Fruit fly (Drosophila melanogaster) whole organism, prepupa: ENCODE data around the gene CG13065.

Experiments used
- Blimp-1 ChIP-seq: fragments of 200-800 bp; sonication (Bioruptor generic); optimal IDR thresholded peaks from 3 replicates; lab custom pipeline; 2017; ENCODE audit warnings: missing biosample characterization, missing genetic modification characterization, mild to moderate bottlenecking, moderate library complexity, missing genetic modification reagents
- CG11294 ChIP-seq: fragments of 200-800 bp; sonication (Bioruptor generic); IDR thresholded peaks from 2 replicates; pipeline ENCODE4 v1.3.6; 2022; ENCODE audit warnings: missing biosample characterization, missing genetic modification characterization
- CG11762 ChIP-seq: fragments of 200-800 bp; sonication (Bioruptor generic); optimal IDR thresholded peaks from 3 replicates; lab custom pipeline; 2016; ENCODE audit warnings: missing biosample characterization, missing genetic modification characterization; ENCODE audit not compliant: insufficient read depth
- CG1621 ChIP-seq: fragments of 200-800 bp; sonication (Bioruptor generic); optimal IDR thresholded peaks from 3 replicates; lab custom pipeline; 2018; ENCODE audit warnings: missing biosample characterization, mild to moderate bottlenecking, missing genetic modification characterization
- CG3032 ChIP-seq: fragments of 200-800 bp; optimal IDR thresholded peaks from 2 replicates; lab custom pipeline; 2019; ENCODE audit warnings: missing biosample characterization, mild to moderate bottlenecking, missing genetic modification characterization, moderate library complexity
- CG31627 ChIP-seq: fragments of 200-800 bp; sonication (Bioruptor generic); optimal IDR thresholded peaks from 3 replicates; lab custom pipeline; 2016; ENCODE audit warnings: missing biosample characterization, missing genetic modification characterization
- CG32006 ChIP-seq: fragments of 200-800 bp; sonication (Bioruptor generic); optimal IDR thresholded peaks from 3 replicates; lab custom pipeline; 2017; ENCODE audit warnings: missing biosample characterization, mild to moderate bottlenecking, missing genetic modification characterization
- CG3919 ChIP-seq: fragments of 200-800 bp; sonication (Bioruptor generic); optimal IDR thresholded peaks from 3 replicates; lab custom pipeline; 2016; ENCODE audit warnings: missing biosample characterization, missing genetic modification characterization
- CG4318 ChIP-seq: fragments of 200-800 bp; sonication (Bioruptor generic); optimal IDR thresholded peaks from 3 replicates; lab custom pipeline; 2017; ENCODE audit warnings: missing biosample characterization, mild to moderate bottlenecking, missing genetic modification characterization
- CG6808 ChIP-seq: fragments of 200-800 bp; sonication (Bioruptor generic); optimal IDR thresholded peaks from 3 replicates; lab custom pipeline; 2017; ENCODE audit warnings: missing biosample characterization, missing genetic modification characterization, mild to moderate bottlenecking, moderate library complexity, missing genetic modification reagents
- CG6854 ChIP-seq: fragments of 200-800 bp; sonication (Bioruptor generic); optimal IDR thresholded peaks from 2 replicates; lab custom pipeline; 2017; ENCODE audit warnings: missing biosample characterization, mild to moderate bottlenecking, missing genetic modification characterization
- CG8119 ChIP-seq: fragments of 200-800 bp; sonication (Bioruptor generic); IDR thresholded peaks from 3 replicates; pipeline ENCODE4 v1.3.6; 2022; ENCODE audit warnings: missing biosample characterization, missing genetic modification characterization
- CG8319 ChIP-seq: fragments of 200-800 bp; sonication (Bioruptor generic); optimal IDR thresholded peaks from 3 replicates; lab custom pipeline; 2016; ENCODE audit warnings: missing biosample characterization, missing genetic modification characterization
- CG8632 ChIP-seq: fragments of 200-800 bp; sonication (Bioruptor generic); optimal IDR thresholded peaks from 3 replicates; lab custom pipeline; 2016; ENCODE audit warnings: missing biosample characterization, missing genetic modification characterization
- CG9139 ChIP-seq: fragments of 200-800 bp; sonication (Bioruptor generic); optimal IDR thresholded peaks from 3 replicates; lab custom pipeline; 2017; ENCODE audit warnings: missing biosample characterization, mild to moderate bottlenecking, missing genetic modification characterization
- Eip75B ChIP-seq: fragments of 200-800 bp; sonication (Bioruptor generic); optimal IDR thresholded peaks from 3 replicates; lab custom pipeline; 2016; ENCODE audit warnings: missing biosample characterization, missing genetic modification characterization
- Eip78C ChIP-seq: fragments of 200-800 bp; sonication (Bioruptor generic); peaks from one replicate; lab custom pipeline; 2016; ENCODE audit warnings: missing biosample characterization, missing genetic modification characterization
- Ets96B ChIP-seq: fragments of 200-800 bp; optimal IDR thresholded peaks from 2 replicates; lab custom pipeline; 2019; ENCODE audit warnings: missing biosample characterization, mild to moderate bottlenecking, missing genetic modification characterization, moderate library complexity
- Hr38 ChIP-seq: sonication (Bioruptor generic); optimal IDR thresholded peaks from 2 replicates; lab custom pipeline; 2016; ENCODE audit warnings: missing biosample characterization, missing genetic modification characterization
- Hr39 ChIP-seq: fragments of 200-800 bp; sonication (Bioruptor generic); optimal IDR thresholded peaks from 2 replicates; lab custom pipeline; 2016; ENCODE audit warnings: missing biosample characterization, missing genetic modification characterization
- Lpt ChIP-seq: fragments of 200-800 bp; sonication (Bioruptor generic); optimal IDR thresholded peaks from 3 replicates; lab custom pipeline; 2016; ENCODE audit warnings: missing biosample characterization, missing genetic modification characterization
- OdsH ChIP-seq: fragments of 200-800 bp; sonication (Bioruptor generic); optimal IDR thresholded peaks from 3 replicates; lab custom pipeline; 2016; ENCODE audit warnings: missing biosample characterization, missing genetic modification characterization
- Smox ChIP-seq: fragments of 200-800 bp; sonication (Bioruptor generic); optimal IDR thresholded peaks from 3 replicates; lab custom pipeline; 2016; ENCODE audit warnings: missing biosample characterization, missing genetic modification characterization
- Sox15 ChIP-seq: fragments of 200-800 bp; sonication (Bioruptor generic); optimal IDR thresholded peaks from 3 replicates; lab custom pipeline; 2016; ENCODE audit warnings: missing biosample characterization, missing genetic modification characterization
- achi ChIP-seq: fragments of 200-800 bp; sonication (Bioruptor generic); optimal IDR thresholded peaks from 3 replicates; lab custom pipeline; 2016; ENCODE audit warnings: missing biosample characterization, missing genetic modification characterization
- acj6 ChIP-seq: fragments of 200-800 bp; sonication (Bioruptor generic); optimal IDR thresholded peaks from 3 replicates; lab custom pipeline; 2016; ENCODE audit warnings: missing biosample characterization, missing genetic modification characterization
- cyc ChIP-seq: fragments of 200-800 bp; sonication (Bioruptor generic); optimal IDR thresholded peaks from 3 replicates; lab custom pipeline; 2016; ENCODE audit warnings: missing biosample characterization, missing genetic modification characterization
- dac ChIP-seq: fragments of 200-800 bp; sonication (Bioruptor generic); optimal IDR thresholded peaks from 2 replicates; lab custom pipeline; 2017; ENCODE audit warnings: missing biosample characterization, mild to moderate bottlenecking, missing genetic modification characterization
- dsx ChIP-seq: fragments of 200-800 bp; optimal IDR thresholded peaks from 3 replicates; lab custom pipeline; 2019; ENCODE audit warnings: missing biosample characterization, mild to moderate bottlenecking, missing genetic modification characterization, moderate library complexity; ENCODE audit not compliant: poor library complexity, severe bottlenecking
- eg ChIP-seq: fragments of 200-800 bp; sonication (Bioruptor generic); IDR thresholded peaks from 3 replicates; pipeline ENCODE4 v1.3.6; 2022; ENCODE audit warnings: missing biosample characterization, missing genetic modification characterization
- esn ChIP-seq: fragments of 200-800 bp; sonication (Bioruptor generic); optimal IDR thresholded peaks from 2 replicates; lab custom pipeline; 2016; ENCODE audit warnings: missing biosample characterization, mild to moderate bottlenecking, missing genetic modification characterization, moderate library complexity
- fd85E ChIP-seq: fragments of 200-800 bp; sonication (Bioruptor generic); optimal IDR thresholded peaks from 3 replicates; lab custom pipeline; 2016; ENCODE audit warnings: missing biosample characterization, missing genetic modification characterization
- fkh ChIP-seq: fragments of 200-800 bp; sonication (Bioruptor generic); optimal IDR thresholded peaks from 3 replicates; lab custom pipeline; 2017; ENCODE audit warnings: missing biosample characterization, mild to moderate bottlenecking, missing genetic modification characterization, moderate library complexity
- lz ChIP-seq: fragments of 200-800 bp; sonication (Bioruptor generic); optimal IDR thresholded peaks from 3 replicates; lab custom pipeline; 2016; ENCODE audit warnings: missing biosample characterization, missing genetic modification characterization
- net ChIP-seq: fragments of 200-800 bp; sonication (Bioruptor generic); optimal IDR thresholded peaks from 3 replicates; lab custom pipeline; 2016; ENCODE audit warnings: missing biosample characterization, missing genetic modification characterization
- pdm3 ChIP-seq: fragments of 200-800 bp; sonication (Bioruptor generic); optimal IDR thresholded peaks from 3 replicates; lab custom pipeline; 2016; ENCODE audit warnings: missing biosample characterization, missing genetic modification characterization
- spab ChIP-seq: fragments of 200-800 bp; sonication (Bioruptor generic); optimal IDR thresholded peaks from 2 replicates; lab custom pipeline; 2017; ENCODE audit warnings: missing biosample characterization, mild to moderate bottlenecking, missing genetic modification characterization, missing genetic modification reagents
- ss ChIP-seq, 2 experiments: fragments of 200-800 bp; sonication (Bioruptor generic); optimal IDR thresholded peaks; 2 replicates in 1 of 2; 3 replicates in 1 of 2; lab custom pipeline; 2017 to 2018; ENCODE audit warnings: mild to moderate bottlenecking in 2 of 2, missing biosample characterization in 2 of 2, missing genetic modification characterization in 2 of 2, moderate library complexity in 1 of 2
- svp ChIP-seq: fragments of 200-800 bp; sonication (Bioruptor generic); peaks from one replicate; lab custom pipeline; 2016; ENCODE audit warnings: missing biosample characterization, missing genetic modification characterization
- topi ChIP-seq: fragments of 200-800 bp; sonication (Bioruptor generic); optimal IDR thresholded peaks from 3 replicates; lab custom pipeline; 2016; ENCODE audit warnings: missing biosample characterization, missing genetic modification characterization
- vri ChIP-seq: fragments of 200-800 bp; sonication (Bioruptor generic); optimal IDR thresholded peaks from 3 replicates; lab custom pipeline; 2016; ENCODE audit warnings: missing biosample characterization, mild to moderate bottlenecking, missing genetic modification characterization

Gene CG13065

dm6 chr3L:16309972-16310371, 32.7 kb downstream of the CG13065 start (continued):
- TF ChIP-seq pdm3 (peak; percentile 36), lz (GFP tag; lab: Kevin White, UChicago) (peak; percentile 52), CG3919 (GFP tag; lab: Kevin White, UChicago) (peak; percentile 52), CG1621 (tag; lab: Kevin White, UChicago) (no peak), CG8632 (no peak), CG8119 (GFP tag; lab: Robert Waterston, UW) (peak; percentile 66), CG11294 (GFP tag; lab: Robert Waterston, UW) (peak; percentile 52), fd85E (GFP tag; lab: Kevin White, UChicago) (no peak), eg (GFP tag; lab: Robert Waterston, UW) (peak; percentile 86), CG6854 (no peak), topi (no peak)

dm6 chr3L:16313985-16314384, 36.8 kb downstream of the CG13065 start, which contains the start of gene CG13062:
Gene CG13062 (plus strand): TSS chr3L:16314285.
- peak; percentile 8 for TF ChIP-seq achi (GFP tag; lab: Kevin White, UChicago)
- peak; percentile 12 for TF ChIP-seq svp (GFP tag; lab: Kevin White, UChicago)
- no peak for TF ChIP-seq Eip78C (GFP tag; lab: Kevin White, UChicago)

DNA sequence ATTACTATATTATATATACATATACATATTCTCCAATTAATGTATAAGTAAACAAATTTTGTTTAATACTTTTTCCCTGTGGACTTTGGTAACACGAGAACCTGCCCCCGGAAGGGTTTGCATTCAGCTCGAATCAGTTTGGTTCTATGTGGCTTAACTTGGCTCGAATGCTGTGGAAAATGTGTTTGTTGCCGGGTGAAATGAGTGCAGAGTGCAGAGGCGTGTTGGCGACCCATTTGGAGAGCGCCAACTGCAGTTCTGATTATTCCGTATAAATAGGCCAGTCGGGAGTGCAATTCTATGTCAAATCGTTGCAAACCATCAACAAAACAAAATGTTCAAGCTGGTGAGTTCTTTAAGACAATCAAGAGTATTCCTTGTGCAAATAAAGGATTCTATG, 40.5 kb downstream of the CG13065 start, which contains the start of gene Nplp3:
Nplp3 (plus strand) TSS at position 301 of the 400 bp plus-strand sequence.
- TF ChIP-seq CG31627 (no peak), CG8632 (no peak), Sox15 (GFP tag; lab: Kevin White, UChicago) (no peak), fd85E (GFP tag; lab: Kevin White, UChicago) (no peak), Ets96B (tag; lab: Kevin White, UChicago) (no peak), spab (GFP tag; lab: Kevin White, UChicago) (no peak), Hr38 (GFP tag; lab: Kevin White, UChicago) (no peak), Lpt (GFP tag; lab: Kevin White, UChicago) (no peak), CG6808 (no peak), ss (GFP tag; optimal IDR thresholded peaks at IDR 0.05; lab: Kevin White, UChicago) (no peak), OdsH (GFP tag; lab: Kevin White, UChicago) (no peak), CG4318 (GFP tag; lab: Kevin White, UChicago) (no peak), dac (GFP tag; lab: Kevin White, UChicago) (no peak), CG11762 (GFP tag; lab: Kevin White, UChicago) (no peak), CG3919 (GFP tag; lab: Kevin White, UChicago) (no peak), pdm3 (no peak), fkh (GFP tag; lab: Kevin White, UChicago) (no peak), CG9139 (no peak), CG8319 (GFP tag; lab: Kevin White, UChicago) (no peak)
- TF ChIP-seq, all 60 proteins: peak for 0

- TF ChIP-seq Hr38 (GFP tag; lab: Kevin White, UChicago) (no peak), fkh (GFP tag; lab: Kevin White, UChicago) (no peak), spab (GFP tag; lab: Kevin White, UChicago) (no peak), CG32006 (no peak)
These were observed 42.2 kb downstream of the CG13065 start, which contains the start of the genes CG13041 and CG13060 for dm6 chr3L:16319399-16319906. Gene CG13041 (minus strand): TSS chr3L:16319526. Gene CG13060 (plus strand): TSS chr3L:16319856.

dm6 chr3L:16321172-16321571, 43.9 kb downstream of the CG13065 start, which contains the start of gene CG42718:
Gene CG42718 (minus strand): TSS chr3L:16321272.
- TF ChIP-seq Hr39 (GFP tag; lab: Kevin White, UChicago) = no peak
- TF ChIP-seq esn (GFP tag; lab: Kevin White, UChicago) = no peak
- no peak for TF ChIP-seq dsx (GFP tag; lab: Kevin White, UChicago)
- TF ChIP-seq CG6808 = no peak
- no peak for TF ChIP-seq achi (GFP tag; lab: Kevin White, UChicago)
- no peak for TF ChIP-seq net
- no peak for TF ChIP-seq acj6
- TF ChIP-seq Eip75B (GFP tag; lab: Kevin White, UChicago) = no peak
- TF ChIP-seq eg (GFP tag; lab: Robert Waterston, UW) = no peak
- TF ChIP-seq fkh (GFP tag; lab: Kevin White, UChicago) = no peak
- TF ChIP-seq Blimp-1 (GFP tag; lab: Kevin White, UChicago) = no peak
- no peak for TF ChIP-seq cyc (GFP tag; lab: Kevin White, UChicago)
- no peak for TF ChIP-seq spab (GFP tag; lab: Kevin White, UChicago)
- no peak for TF ChIP-seq CG4318 (GFP tag; lab: Kevin White, UChicago)
- no peak for TF ChIP-seq CG3032 (tag; lab: Kevin White, UChicago)
- TF ChIP-seq Smox = no peak
- TF ChIP-seq vri (GFP tag; lab: Kevin White, UChicago) = no peak
